Fruit fly (Drosophila melanogaster): ENCODE data around the gene scny.

Gene scny

dm6 chr3L:5808101-5808433 is 39.3 kb downstream of the scny start:
- TF ChIP-seq CG8478 (optimal IDR thresholded peaks at IDR 0.05) (no peak), CTCF (optimal IDR thresholded peaks at IDR 0.05) (no peak)

- TF ChIP-seq CG8478 (optimal IDR thresholded peaks at IDR 0.05) (no peak), CTCF (optimal IDR thresholded peaks at IDR 0.05) (no peak)
Observed at dm6 chr3L:5808540-5809200, 39.9 kb downstream of the scny start.

dm6 chr3L:5809201-5809584 is 40.4 kb downstream of the scny start:
- TF ChIP-seq CG8478 (optimal IDR thresholded peaks at IDR 0.05), result no peak
- TF ChIP-seq CTCF (optimal IDR thresholded peaks at IDR 0.05), result no peak

dm6 chr3L:5809642-5810279 is 41.0 kb downstream of the scny start:
- TF ChIP-seq CG8478 (optimal IDR thresholded peaks at IDR 0.05), result no peak
- no peak for TF ChIP-seq CTCF (optimal IDR thresholded peaks at IDR 0.05)

dm6 chr3L:5810633-5811341 is 42.0 kb downstream of the scny start, which contains the start of the genes S6k and kri:
Gene S6k, minus strand, starts transcription at chr3L:5810931.
Gene kri, plus strand, starts transcription at chr3L:5810973.
- TF ChIP-seq CG8478 (optimal IDR thresholded peaks at IDR 0.05) (no peak), CTCF (optimal IDR thresholded peaks at IDR 0.05) (peak; percentile 0 to 18)

- TF ChIP-seq CTCF (optimal IDR thresholded peaks at IDR 0.05), result peak; percentile 42 to 64
- no peak for TF ChIP-seq CG8478 (optimal IDR thresholded peaks at IDR 0.05)
Observed at dm6 chr3L:5813016-5813415, 44.2 kb downstream of the scny start, which contains the start of gene mad2. Gene mad2, minus strand, starts transcription at chr3L:5813093.

dm6 chr3L:5817177-5817576 is 48.4 kb downstream of the scny start:
- TF ChIP-seq CTCF (optimal IDR thresholded peaks at IDR 0.05) (no peak), CG8478 (optimal IDR thresholded peaks at IDR 0.05) (no peak)

- TF ChIP-seq CTCF (optimal IDR thresholded peaks at IDR 0.05) (no peak), CG8478 (optimal IDR thresholded peaks at IDR 0.05) (no peak)
Observed at dm6 chr3L:5819310-5819709, 50.5 kb downstream of the scny start.

- TF ChIP-seq CG8478 (optimal IDR thresholded peaks at IDR 0.05) (no peak), CTCF (optimal IDR thresholded peaks at IDR 0.05) (no peak)
Observed at dm6 chr3L:5820039-5820438, 51.2 kb downstream of the scny start.

- TF ChIP-seq CTCF (optimal IDR thresholded peaks at IDR 0.05), result peak; percentile 65 to 69
- no peak for TF ChIP-seq CG8478 (optimal IDR thresholded peaks at IDR 0.05)
Observed at dm6 chr3L:5820793-5821192, 52.0 kb downstream of the scny start.

dm6 chr3L:5821506-5821905 is 52.7 kb downstream of the scny start:
- TF ChIP-seq CG8478 (optimal IDR thresholded peaks at IDR 0.05) (no peak), CTCF (optimal IDR thresholded peaks at IDR 0.05) (no peak)

dm6 chr3L:5823763-5824445 is 55.1 kb downstream of the scny start:
- TF ChIP-seq CTCF (optimal IDR thresholded peaks at IDR 0.05) (no peak), CG8478 (optimal IDR thresholded peaks at IDR 0.05) (no peak)

dm6 chr3L:5825483-5825882 is 56.7 kb downstream of the scny start:
- TF ChIP-seq CTCF (optimal IDR thresholded peaks at IDR 0.05) (no peak), CG8478 (optimal IDR thresholded peaks at IDR 0.05) (no peak)
